Fruit fly (Drosophila melanogaster) Kc167 (cell line): ENCODE results near the gene Sse.

Experiments used
- Myc ChIP-seq: fragments of >200 bp; optimal IDR thresholded peaks from 2 replicates; lab custom pipeline; 2017; ENCODE audit warnings: missing external identifiers
- Sin3A ChIP-seq: fragments of >200 bp; optimal IDR thresholded peaks from 2 replicates; lab custom pipeline; 2018; ENCODE audit warnings: missing external identifiers
- h ChIP-seq: fragments of >200 bp; optimal IDR thresholded peaks from 3 replicates; lab custom pipeline; 2018; ENCODE audit warnings: missing external identifiers
- insv ChIP-seq: fragments of >200 bp; optimal IDR thresholded peaks from 3 replicates; lab custom pipeline; 2018; ENCODE audit warnings: missing external identifiers
- psq ChIP-seq: fragments of >200 bp; optimal IDR thresholded peaks from 2 replicates; lab custom pipeline; 2017; ENCODE audit warnings: missing external identifiers
- ttk ChIP-seq: sonication (Bioruptor generic); optimal IDR thresholded peaks from 2 replicates; lab custom pipeline; 2017; ENCODE audit warnings: missing external identifiers

DNA sequence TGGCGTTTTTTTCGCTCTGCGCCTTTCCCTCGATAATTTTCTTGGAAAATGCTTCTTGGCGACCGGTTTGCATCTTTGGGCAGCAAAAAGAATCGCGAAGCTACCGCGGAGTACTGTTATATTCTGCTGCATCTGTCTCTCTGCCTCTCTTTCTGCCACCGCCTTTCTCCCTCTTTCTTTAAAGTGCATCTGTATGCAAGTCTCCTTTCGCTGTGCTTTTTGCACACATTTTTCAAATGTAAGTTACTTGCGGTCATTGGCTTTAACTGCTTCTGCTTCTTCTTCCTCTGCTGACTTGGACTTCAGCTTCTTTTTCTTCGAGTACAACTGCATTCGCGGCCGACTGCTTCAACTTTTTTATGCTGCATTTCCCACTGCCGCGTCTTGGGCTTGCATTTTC lies 46.3 kb downstream of the Sse start:
- no peak for TF ChIP-seq psq (lab: Kevin White, UChicago)
- TF ChIP-seq insv (lab: Kevin White, UChicago), result no peak
- no peak for TF ChIP-seq h (lab: Kevin White, UChicago)
- TF ChIP-seq Sin3A (lab: Kevin White, UChicago), result no peak
- no peak for TF ChIP-seq Myc (lab: Kevin White, UChicago)
- no peak for TF ChIP-seq ttk (lab: Kevin White, UChicago)
